Worm (Caenorhabditis elegans) whole organism, mixed stage, embryonic: ENCODE data around the gene unc-68.

Experiments used
- M03D4.4 ChIP-seq: sonication (generic microtip); optimal IDR thresholded peaks from 2 replicates; lab custom pipeline; 2017; ENCODE audit warnings: mild to moderate bottlenecking, missing genetic modification characterization, missing compliant biosample characterization
- blmp-1 ChIP-seq: fragments of 150-350 bp; optimal IDR thresholded peaks from 2 replicates; lab custom pipeline; 2014; ENCODE audit warnings: missing biosample characterization, missing genetic modification characterization
- ceh-39 ChIP-seq: fragments of 150-350 bp; optimal IDR thresholded peaks from 2 replicates; lab custom pipeline; 2014; ENCODE audit warnings: missing biosample characterization, missing genetic modification characterization
- ceh-43 ChIP-seq: fragments of 200-800 bp; sonication (Bioruptor generic); optimal IDR thresholded peaks from 2 replicates; lab custom pipeline; 2018; ENCODE audit warnings: mild to moderate bottlenecking, missing genetic modification characterization, moderate library complexity, missing compliant biosample characterization
- ceh-83 ChIP-seq: fragments of 200-800 bp; sonication (Bioruptor generic); optimal IDR thresholded peaks from 2 replicates; lab custom pipeline; 2018; ENCODE audit warnings: mild to moderate bottlenecking, missing genetic modification characterization, missing compliant biosample characterization
- ces-1 ChIP-seq: fragments of 150-350 bp; optimal IDR thresholded peaks from 2 replicates; lab custom pipeline; 2014; ENCODE audit warnings: missing biosample characterization, missing genetic modification reagents, missing genetic modification characterization
- cnd-1 ChIP-seq: fragments of 200-800 bp; sonication (Bioruptor generic); optimal IDR thresholded peaks from 2 replicates; lab custom pipeline; 2018; ENCODE audit warnings: mild to moderate bottlenecking, missing genetic modification characterization, missing compliant biosample characterization
- drap-1 ChIP-seq: fragments of 200-800 bp; sonication (Bioruptor generic); optimal IDR thresholded peaks from 3 replicates; lab custom pipeline; 2018; ENCODE audit warnings: mild to moderate bottlenecking, missing genetic modification characterization, missing compliant biosample characterization
- elt-1 ChIP-seq: sonication (generic microtip); optimal IDR thresholded peaks from 2 replicates; lab custom pipeline; 2017; ENCODE audit warnings: missing genetic modification characterization, mild to moderate bottlenecking, missing compliant biosample characterization, antibody characterized with exemption, moderate library complexity, borderline replicate concordance; ENCODE audit not compliant: insufficient read depth
- elt-3 ChIP-seq: fragments of 150-350 bp; optimal IDR thresholded peaks from 2 replicates; lab custom pipeline; 2014; ENCODE audit warnings: missing biosample characterization, missing genetic modification characterization
- flh-1 ChIP-seq: fragments of 200-800 bp; sonication (Bioruptor generic); optimal IDR thresholded peaks from 2 replicates; lab custom pipeline; 2018; ENCODE audit warnings: mild to moderate bottlenecking, missing genetic modification characterization, moderate library complexity, missing compliant biosample characterization
- hlh-1 ChIP-seq: fragments of 150-350 bp; optimal IDR thresholded peaks from 2 replicates; lab custom pipeline; 2014; ENCODE audit warnings: missing biosample characterization, missing genetic modification reagents, missing genetic modification characterization
- lin-13 ChIP-seq: fragments of 150-350 bp; optimal IDR thresholded peaks from 2 replicates; lab custom pipeline; 2014; ENCODE audit warnings: missing biosample characterization, missing genetic modification characterization
- lsy-2 ChIP-seq: fragments of 150-350 bp; optimal IDR thresholded peaks from 2 replicates; lab custom pipeline; 2014; ENCODE audit warnings: missing biosample characterization, missing genetic modification characterization
- mab-5 ChIP-seq: fragments of 150-350 bp; optimal IDR thresholded peaks from 2 replicates; lab custom pipeline; 2014; ENCODE audit warnings: missing biosample characterization, missing genetic modification characterization
- mep-1 ChIP-seq: fragments of 150-350 bp; optimal IDR thresholded peaks from 2 replicates; lab custom pipeline; 2017; ENCODE audit warnings: missing biosample characterization, missing genetic modification reagents, missing genetic modification characterization, inconsistent platforms
- mls-2 ChIP-seq: sonication (generic microtip); optimal IDR thresholded peaks from 2 replicates; lab custom pipeline; 2016; ENCODE audit warnings: mild to moderate bottlenecking, missing genetic modification characterization, moderate library complexity, missing compliant biosample characterization
- nhr-2 ChIP-seq: fragments of 150-350 bp; optimal IDR thresholded peaks from 2 replicates; lab custom pipeline; 2014; ENCODE audit warnings: missing biosample characterization, missing genetic modification characterization
- nhr-237 ChIP-seq: fragments of 150-350 bp; optimal IDR thresholded peaks from 2 replicates; lab custom pipeline; 2014; ENCODE audit warnings: missing biosample characterization, missing genetic modification characterization
- nhr-76 ChIP-seq: sonication (generic microtip); optimal IDR thresholded peaks from 2 replicates; lab custom pipeline; 2017; ENCODE audit warnings: missing biosample characterization, missing genetic modification characterization
- pha-4 ChIP-seq: fragments of 150-350 bp; optimal IDR thresholded peaks from 2 replicates; lab custom pipeline; 2018; ENCODE audit warnings: missing biosample characterization, missing genetic modification reagents, missing genetic modification characterization
- snpc-4 ChIP-seq: fragments of 150-350 bp; optimal IDR thresholded peaks from 2 replicates; lab custom pipeline; 2014; ENCODE audit warnings: missing biosample characterization, missing genetic modification characterization
- sptf-1 ChIP-seq: sonication (generic microtip); optimal IDR thresholded peaks from 2 replicates; lab custom pipeline; 2017; ENCODE audit warnings: mild to moderate bottlenecking, missing genetic modification characterization, moderate library complexity, missing compliant biosample characterization
- unc-120 ChIP-seq: sonication (generic microtip); optimal IDR thresholded peaks from 2 replicates; lab custom pipeline; 2017; ENCODE audit warnings: missing genetic modification characterization, missing compliant biosample characterization; ENCODE audit not compliant: poor library complexity, severe bottlenecking
- unc-39 ChIP-seq: fragments of 150-350 bp; optimal IDR thresholded peaks from 2 replicates; lab custom pipeline; 2014; ENCODE audit warnings: missing biosample characterization, missing genetic modification characterization
- unc-62 ChIP-seq: fragments of 150-350 bp; optimal IDR thresholded peaks from 2 replicates; lab custom pipeline; 2014; ENCODE audit warnings: missing biosample characterization, missing genetic modification reagents, missing genetic modification characterization
- zip-8 ChIP-seq: fragments of 150-350 bp; optimal IDR thresholded peaks from 2 replicates; lab custom pipeline; 2014; ENCODE audit warnings: missing biosample characterization, missing genetic modification characterization
- ztf-11 ChIP-seq: fragments of 150-350 bp; optimal IDR thresholded peaks from 2 replicates; lab custom pipeline; 2014; ENCODE audit warnings: missing biosample characterization, missing genetic modification characterization

unc-68 gene

DNA sequence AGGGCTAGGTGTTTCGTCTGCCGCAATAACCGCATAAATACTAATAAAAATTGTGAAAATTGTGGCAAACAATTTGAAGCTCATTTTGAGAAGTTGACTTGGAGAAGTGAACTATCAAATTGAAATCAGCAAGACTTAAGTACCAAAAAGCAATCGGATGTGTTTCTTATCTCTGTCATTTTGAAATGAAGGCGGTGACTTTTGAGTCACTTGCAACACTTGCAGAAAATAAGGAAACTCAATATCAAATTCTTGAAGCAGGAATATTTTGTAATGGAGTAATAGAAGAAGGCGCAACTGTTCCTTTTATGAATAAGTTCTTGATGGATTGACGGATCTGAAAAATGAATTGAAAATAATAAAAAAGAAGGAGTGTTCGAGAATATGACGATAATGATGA lies 22.5 kb upstream of the unc-68 start, which contains the start of gene T07H8.11:
Gene T07H8.11, minus strand, starts transcription at position 101 of the 400 bp plus-strand sequence.
- no peak for TF ChIP-seq blmp-1 (tag; lab: Kevin White, UChicago)
- TF ChIP-seq nhr-2 = no peak
- TF ChIP-seq mep-1 = no peak
- TF ChIP-seq nhr-76 (tag; lab: Kevin White, UChicago) = no peak
- TF ChIP-seq M03D4.4 (tag; lab: Kevin White, UChicago) = no peak
- TF ChIP-seq sptf-1 (tag; lab: Kevin White, UChicago) = no peak
- no peak for TF ChIP-seq zip-8
- TF ChIP-seq mls-2 = no peak
- TF ChIP-seq ztf-11 (tag; lab: Kevin White, UChicago) = no peak
- TF ChIP-seq hlh-1 (tag; lab: Kevin White, UChicago) = no peak
- TF ChIP-seq ceh-39 = no peak
- TF ChIP-seq ceh-83 (GFP tag; lab: Kevin White, UChicago) = no peak
- TF ChIP-seq unc-120 (tag; lab: Kevin White, UChicago) = no peak
- TF ChIP-seq lin-13 (tag; lab: Kevin White, UChicago) = no peak
- TF ChIP-seq drap-1 (GFP tag; lab: Kevin White, UChicago) = no peak
- no peak for TF ChIP-seq unc-39 (tag; lab: Kevin White, UChicago)

DNA sequence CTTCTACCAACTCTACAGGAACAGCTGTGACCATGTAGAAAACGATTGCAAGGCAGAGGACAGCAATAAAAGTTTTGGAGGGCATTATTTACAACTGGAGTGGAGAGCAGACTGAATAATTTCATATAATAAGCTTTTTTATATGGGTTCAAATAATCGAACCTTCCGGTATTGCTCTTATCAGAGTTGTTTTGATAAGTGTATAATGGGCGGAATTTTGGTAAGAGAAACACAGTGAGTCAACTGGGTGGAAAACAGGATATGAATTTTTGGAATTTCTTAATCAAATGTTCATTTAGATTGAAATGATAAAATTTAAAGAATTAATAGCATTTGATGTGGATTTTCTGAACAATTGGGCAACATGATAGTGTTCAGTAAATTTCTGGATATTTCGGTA lies 20.9 kb upstream of the unc-68 start, which contains the start of gene Y57E12B.11:
Gene Y57E12B.11, minus strand, starts transcription at position 101 of the 400 bp plus-strand sequence.
- TF ChIP-seq elt-1 (tag; lab: Kevin White, UChicago) (no peak), pha-4 (tag; lab: Kevin White, UChicago) (no peak), cnd-1 (tag; lab: Kevin White, UChicago) (no peak), flh-1 (GFP tag; lab: Kevin White, UChicago) (no peak), unc-120 (tag; lab: Kevin White, UChicago) (no peak), ceh-39 (no peak), elt-3 (tag; lab: Kevin White, UChicago) (no peak), mls-2 (no peak), zip-8 (no peak), lin-13 (tag; lab: Kevin White, UChicago) (no peak), ceh-43 (GFP tag; lab: Kevin White, UChicago) (no peak), nhr-237 (tag; lab: Kevin White, UChicago) (no peak), mep-1 (no peak), blmp-1 (tag; lab: Kevin White, UChicago) (no peak), ztf-11 (tag; lab: Kevin White, UChicago) (no peak)

DNA sequence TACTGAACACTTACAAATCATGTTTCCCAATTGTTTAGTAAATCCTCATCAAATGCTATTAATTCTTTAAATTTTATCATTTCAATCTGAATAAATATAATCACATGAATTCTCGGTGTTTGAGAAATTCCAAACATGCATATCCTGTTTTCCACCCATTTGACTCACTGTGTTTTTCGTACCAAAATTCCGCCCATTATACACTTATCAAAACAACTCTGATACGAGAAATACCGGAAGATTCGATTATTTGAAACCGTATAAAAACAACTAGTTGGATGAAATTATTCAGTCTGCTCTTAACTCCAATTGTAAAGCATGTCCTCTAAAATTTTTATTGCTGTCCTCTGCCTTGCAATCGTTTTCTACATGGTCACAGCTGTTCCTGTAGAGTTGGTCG lies 19.4 kb upstream of the unc-68 start, which contains the start of gene Y57E12B.1:
Gene Y57E12B.1, plus strand, starts transcription at position 301 of the 400 bp plus-strand sequence.
- TF ChIP-seq ztf-11 (tag; lab: Kevin White, UChicago) = no peak
- no peak for TF ChIP-seq nhr-76 (tag; lab: Kevin White, UChicago)
- TF ChIP-seq unc-39 (tag; lab: Kevin White, UChicago) = no peak
- no peak for TF ChIP-seq blmp-1 (tag; lab: Kevin White, UChicago)
- TF ChIP-seq ceh-39 = no peak
- no peak for TF ChIP-seq elt-1 (tag; lab: Kevin White, UChicago)
- no peak for TF ChIP-seq drap-1 (GFP tag; lab: Kevin White, UChicago)
- no peak for TF ChIP-seq cnd-1 (tag; lab: Kevin White, UChicago)
- TF ChIP-seq snpc-4 (tag; lab: Kevin White, UChicago) = no peak
- TF ChIP-seq mab-5 (tag; lab: Kevin White, UChicago) = no peak
- TF ChIP-seq ceh-83 (GFP tag; lab: Kevin White, UChicago) = no peak
- no peak for TF ChIP-seq pha-4 (tag; lab: Kevin White, UChicago)
- TF ChIP-seq ceh-43 (GFP tag; lab: Kevin White, UChicago) = no peak
- TF ChIP-seq lsy-2 (tag; lab: Kevin White, UChicago) = no peak

DNA sequence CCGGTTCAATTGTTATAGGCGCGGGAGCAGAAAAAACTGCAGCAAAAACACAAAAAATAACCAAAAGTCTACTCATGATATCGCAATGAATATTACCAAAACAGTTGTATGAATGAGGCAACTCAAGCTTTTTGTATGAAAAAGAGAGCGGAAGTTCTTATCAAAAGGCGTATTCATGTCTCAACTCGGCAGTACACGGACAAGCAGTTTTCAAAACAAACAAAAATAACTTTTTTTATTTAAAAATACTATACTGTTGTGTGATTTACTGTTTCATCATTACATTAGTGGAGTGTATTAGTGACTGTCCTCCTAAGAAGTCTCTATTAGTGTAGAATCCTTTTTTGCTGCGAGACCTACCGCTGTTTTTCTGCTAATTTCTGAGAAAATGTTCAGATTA lies 18.6 kb upstream of the unc-68 start, which contains the start of gene Y57E12B.4:
Gene Y57E12B.4, minus strand, starts transcription at position 101 of the 400 bp plus-strand sequence.
- no peak for TF ChIP-seq ztf-11 (tag; lab: Kevin White, UChicago)

DNA sequence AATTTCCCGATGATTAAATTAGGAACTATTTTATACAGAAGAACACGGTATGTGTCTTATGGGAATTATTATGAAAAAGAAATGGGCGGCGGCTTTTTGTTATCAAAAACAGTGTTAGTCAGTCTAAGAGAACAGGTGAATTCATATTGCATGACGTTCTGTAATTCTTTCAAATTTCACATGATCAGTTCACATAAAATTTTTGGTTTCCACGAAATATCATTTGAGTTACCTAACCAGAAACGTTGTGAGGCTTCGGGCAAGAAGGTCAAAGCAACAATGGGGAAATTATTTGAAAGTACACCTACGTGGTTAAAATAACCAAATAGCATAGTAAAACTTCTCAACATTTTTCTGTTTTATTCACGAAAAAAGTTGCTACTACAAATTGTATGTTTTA lies 7.0 kb upstream of the unc-68 start, which contains the start of gene Y57E12B.10:
Gene Y57E12B.10, minus strand, starts transcription at position 101 of the 400 bp plus-strand sequence.
- no peak for TF ChIP-seq ces-1 (GFP tag; lab: Kevin White, UChicago)

DNA sequence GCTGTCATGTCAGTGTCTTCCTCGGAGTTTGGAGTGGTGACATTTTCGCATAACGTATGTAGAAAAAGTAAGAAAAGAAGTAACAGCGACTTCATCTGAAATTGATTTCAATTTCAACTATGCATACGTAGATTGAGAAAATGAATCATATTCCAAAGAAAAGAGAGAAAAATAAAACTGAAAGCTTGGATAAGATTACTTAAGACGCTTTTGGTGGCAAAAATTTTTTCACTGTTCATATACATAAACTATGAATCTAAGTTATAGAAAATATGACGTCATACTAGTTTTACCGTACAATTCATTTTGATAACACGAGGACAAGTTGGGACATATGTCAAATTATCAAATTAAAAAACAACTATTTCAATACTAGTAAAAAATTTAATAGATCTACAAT lies 5.4 kb upstream of the unc-68 start, which contains the start of gene lipl-6:
Gene lipl-6, minus strand, starts transcription at position 101 of the 400 bp plus-strand sequence.
- TF ChIP-seq ces-1 (GFP tag; lab: Kevin White, UChicago) (no peak), drap-1 (GFP tag; lab: Kevin White, UChicago) (no peak), unc-120 (tag; lab: Kevin White, UChicago) (no peak), mab-5 (tag; lab: Kevin White, UChicago) (no peak), zip-8 (peak; percentile 87), unc-62 (no peak), lsy-2 (tag; lab: Kevin White, UChicago) (no peak)
